Fruit fly (Drosophila melanogaster): Measurements from ENCODE around the gene slow.

DNA sequence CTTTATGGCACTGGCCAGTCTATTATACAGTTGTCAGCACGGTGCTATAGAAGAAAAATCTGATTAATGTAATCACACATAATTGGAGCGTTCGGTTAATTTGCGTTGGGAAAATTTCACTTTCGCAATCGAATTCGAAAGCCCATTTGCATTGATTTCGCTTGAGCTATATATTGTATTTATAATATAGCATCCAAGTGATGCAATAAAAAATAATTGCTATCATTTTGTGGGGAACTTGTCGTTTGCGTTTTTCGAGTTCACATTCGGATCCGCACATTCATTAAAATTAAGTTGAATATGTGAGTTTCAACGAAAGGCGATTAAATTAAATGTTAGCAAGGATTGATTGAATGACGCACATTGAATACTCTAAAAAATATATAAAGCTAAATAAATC lies 32.8 kb downstream of the slow start:
- no peak for TF ChIP-seq CG4496 (GFP tag; IDR thresholded peaks at IDR 0.05)
- no peak for TF ChIP-seq CG34367 (tag; optimal IDR thresholded peaks at IDR 0.05)
- TF ChIP-seq D1 (tag; optimal IDR thresholded peaks at IDR 0.05): no peak
- TF ChIP-seq Pif1B (GFP tag; optimal IDR thresholded peaks at IDR 0.05): no peak
- no peak for TF ChIP-seq EcR (GFP tag; optimal IDR thresholded peaks at IDR 0.05)
- no peak for TF ChIP-seq CG14655 (GFP tag; optimal IDR thresholded peaks at IDR 0.05)

Data from whole organism, pupa.